Worm (Caenorhabditis elegans) whole organism, mixed stage, embryonic: ENCODE results near the gene Y45F10B.3.

Source experiments
- M03D4.4 ChIP-seq: sonication (generic microtip); optimal IDR thresholded peaks from 2 replicates; lab custom pipeline; 2017; ENCODE audit warnings: mild to moderate bottlenecking, missing genetic modification characterization, missing compliant biosample characterization
- bed-3 ChIP-seq: fragments of 200-800 bp; sonication (Bioruptor generic); optimal IDR thresholded peaks from 3 replicates; lab custom pipeline; 2018; ENCODE audit warnings: mild to moderate bottlenecking, missing genetic modification characterization, moderate library complexity, missing compliant biosample characterization
- blmp-1 ChIP-seq: fragments of 150-350 bp; optimal IDR thresholded peaks from 2 replicates; lab custom pipeline; 2014; ENCODE audit warnings: missing biosample characterization, missing genetic modification characterization
- ceh-39 ChIP-seq: fragments of 150-350 bp; optimal IDR thresholded peaks from 2 replicates; lab custom pipeline; 2014; ENCODE audit warnings: missing biosample characterization, missing genetic modification characterization
- ceh-43 ChIP-seq: fragments of 200-800 bp; sonication (Bioruptor generic); optimal IDR thresholded peaks from 2 replicates; lab custom pipeline; 2018; ENCODE audit warnings: mild to moderate bottlenecking, missing genetic modification characterization, moderate library complexity, missing compliant biosample characterization
- ceh-83 ChIP-seq: fragments of 200-800 bp; sonication (Bioruptor generic); optimal IDR thresholded peaks from 2 replicates; lab custom pipeline; 2018; ENCODE audit warnings: mild to moderate bottlenecking, missing genetic modification characterization, missing compliant biosample characterization
- ces-1 ChIP-seq: fragments of 150-350 bp; optimal IDR thresholded peaks from 2 replicates; lab custom pipeline; 2014; ENCODE audit warnings: missing biosample characterization, missing genetic modification reagents, missing genetic modification characterization
- cnd-1 ChIP-seq: fragments of 200-800 bp; sonication (Bioruptor generic); optimal IDR thresholded peaks from 2 replicates; lab custom pipeline; 2018; ENCODE audit warnings: mild to moderate bottlenecking, missing genetic modification characterization, missing compliant biosample characterization
- drap-1 ChIP-seq: fragments of 200-800 bp; sonication (Bioruptor generic); optimal IDR thresholded peaks from 3 replicates; lab custom pipeline; 2018; ENCODE audit warnings: mild to moderate bottlenecking, missing genetic modification characterization, missing compliant biosample characterization
- elt-1 ChIP-seq: sonication (generic microtip); optimal IDR thresholded peaks from 2 replicates; lab custom pipeline; 2017; ENCODE audit warnings: missing genetic modification characterization, mild to moderate bottlenecking, missing compliant biosample characterization, antibody characterized with exemption, moderate library complexity, borderline replicate concordance; ENCODE audit not compliant: insufficient read depth
- elt-3 ChIP-seq: fragments of 150-350 bp; optimal IDR thresholded peaks from 2 replicates; lab custom pipeline; 2014; ENCODE audit warnings: missing biosample characterization, missing genetic modification characterization
- ham-2 ChIP-seq: fragments of 200-800 bp; sonication (Bioruptor generic); optimal IDR thresholded peaks from 2 replicates; lab custom pipeline; 2018; ENCODE audit warnings: mild to moderate bottlenecking, missing genetic modification characterization, missing compliant biosample characterization
- hlh-1 ChIP-seq: fragments of 150-350 bp; optimal IDR thresholded peaks from 2 replicates; lab custom pipeline; 2014; ENCODE audit warnings: missing biosample characterization, missing genetic modification reagents, missing genetic modification characterization
- lin-13 ChIP-seq: fragments of 150-350 bp; optimal IDR thresholded peaks from 2 replicates; lab custom pipeline; 2014; ENCODE audit warnings: missing biosample characterization, missing genetic modification characterization
- lin-32 ChIP-seq: fragments of 200-800 bp; sonication (Bioruptor generic); optimal IDR thresholded peaks from 2 replicates; lab custom pipeline; 2018; ENCODE audit warnings: mild to moderate bottlenecking, missing genetic modification characterization, missing compliant biosample characterization
- lsy-2 ChIP-seq: fragments of 150-350 bp; optimal IDR thresholded peaks from 2 replicates; lab custom pipeline; 2014; ENCODE audit warnings: missing biosample characterization, missing genetic modification characterization
- mab-5 ChIP-seq: fragments of 150-350 bp; optimal IDR thresholded peaks from 2 replicates; lab custom pipeline; 2014; ENCODE audit warnings: missing biosample characterization, missing genetic modification characterization
- mls-2 ChIP-seq: sonication (generic microtip); optimal IDR thresholded peaks from 2 replicates; lab custom pipeline; 2016; ENCODE audit warnings: mild to moderate bottlenecking, missing genetic modification characterization, moderate library complexity, missing compliant biosample characterization
- nhr-12 ChIP-seq: fragments of 150-350 bp; optimal IDR thresholded peaks from 2 replicates; lab custom pipeline; 2014; ENCODE audit warnings: missing biosample characterization, missing genetic modification characterization
- nhr-2 ChIP-seq: fragments of 150-350 bp; optimal IDR thresholded peaks from 2 replicates; lab custom pipeline; 2014; ENCODE audit warnings: missing biosample characterization, missing genetic modification characterization
- nhr-76 ChIP-seq: sonication (generic microtip); optimal IDR thresholded peaks from 2 replicates; lab custom pipeline; 2017; ENCODE audit warnings: missing biosample characterization, missing genetic modification characterization
- sem-2 ChIP-seq: fragments of 200-800 bp; sonication (Bioruptor generic); optimal IDR thresholded peaks from 2 replicates; lab custom pipeline; 2018; ENCODE audit warnings: mild to moderate bottlenecking, missing genetic modification characterization, missing compliant biosample characterization
- snpc-4 ChIP-seq: fragments of 150-350 bp; optimal IDR thresholded peaks from 2 replicates; lab custom pipeline; 2014; ENCODE audit warnings: missing biosample characterization, missing genetic modification characterization
- sptf-1 ChIP-seq: sonication (generic microtip); optimal IDR thresholded peaks from 2 replicates; lab custom pipeline; 2017; ENCODE audit warnings: mild to moderate bottlenecking, missing genetic modification characterization, moderate library complexity, missing compliant biosample characterization
- tbx-8 ChIP-seq: fragments of 200-800 bp; sonication (Bioruptor generic); optimal IDR thresholded peaks from 2 replicates; lab custom pipeline; 2018; ENCODE audit warnings: mild to moderate bottlenecking, missing genetic modification characterization, moderate library complexity, missing compliant biosample characterization
- unc-120 ChIP-seq: sonication (generic microtip); optimal IDR thresholded peaks from 2 replicates; lab custom pipeline; 2017; ENCODE audit warnings: missing genetic modification characterization, missing compliant biosample characterization; ENCODE audit not compliant: poor library complexity, severe bottlenecking
- unc-39 ChIP-seq: fragments of 150-350 bp; optimal IDR thresholded peaks from 2 replicates; lab custom pipeline; 2014; ENCODE audit warnings: missing biosample characterization, missing genetic modification characterization
- unc-62 ChIP-seq: fragments of 150-350 bp; optimal IDR thresholded peaks from 2 replicates; lab custom pipeline; 2014; ENCODE audit warnings: missing biosample characterization, missing genetic modification reagents, missing genetic modification characterization

Y45F10B.3 gene

ce11 chrIV:13593351-13593750 is at the start of gene Y45F10B.3:
Y45F10B.3 (plus strand) TSS chrIV:13593651.
- TF ChIP-seq ceh-39 (tag; lab: Kevin White, UChicago) (no peak), nhr-76 (tag; lab: Kevin White, UChicago) (no peak), snpc-4 (tag; lab: Kevin White, UChicago) (no peak), lsy-2 (tag; lab: Kevin White, UChicago) (no peak), drap-1 (GFP tag; lab: Kevin White, UChicago) (no peak), nhr-2 (tag; lab: Kevin White, UChicago) (no peak)

- TF ChIP-seq ceh-43 (GFP tag; lab: Kevin White, UChicago) (no peak), nhr-12 (tag; lab: Kevin White, UChicago) (no peak), blmp-1 (tag; lab: Kevin White, UChicago) (no peak)
These were observed 45.3 kb upstream of the Y45F10B.3 start, which contains the start of gene F52G2.3 for ce11 chrIV:13548188-13548587. F52G2.3 (minus strand) TSS chrIV:13548230.

- TF ChIP-seq sptf-1 (peak; percentile 50), elt-3 (no peak), M03D4.4 (peak; percentile 54)
- TF ChIP-seq, all 35 proteins: peak for 2
These were observed 44.1 kb upstream of the Y45F10B.3 start for ce11 chrIV:13549350-13549749.

ce11 chrIV:13554350-13554749 is 39.1 kb upstream of the Y45F10B.3 start:
- TF ChIP-seq drap-1 (GFP tag; lab: Kevin White, UChicago): no peak
- TF ChIP-seq ces-1 (GFP tag; lab: Kevin White, UChicago): peak; percentile 62

ce11 chrIV:13555508-13555907 is 37.9 kb upstream of the Y45F10B.3 start:
- TF ChIP-seq ces-1 (GFP tag; lab: Kevin White, UChicago): peak; percentile 64
- no peak for TF ChIP-seq ham-2
- TF ChIP-seq lin-32 (GFP tag; lab: Kevin White, UChicago): no peak
- TF ChIP-seq mab-5 (tag; lab: Kevin White, UChicago): no peak
- no peak for TF ChIP-seq lin-13 (tag; lab: Kevin White, UChicago)
- TF ChIP-seq elt-1 (tag; lab: Kevin White, UChicago): no peak

- TF ChIP-seq hlh-1 (tag; lab: Kevin White, UChicago) (peak; percentile 86), nhr-76 (tag; lab: Kevin White, UChicago) (no peak), blmp-1 (tag; lab: Kevin White, UChicago) (no peak)
These were observed 36.1 kb upstream of the Y45F10B.3 start for ce11 chrIV:13557393-13557792.

ce11 chrIV:13559020-13559419 is 34.4 kb upstream of the Y45F10B.3 start:
- TF ChIP-seq hlh-1 (tag; lab: Kevin White, UChicago): no peak
- no peak for TF ChIP-seq M03D4.4
- no peak for TF ChIP-seq unc-62
- TF ChIP-seq unc-39 (tag; lab: Kevin White, UChicago): no peak
- no peak for TF ChIP-seq cnd-1 (tag; lab: Kevin White, UChicago)
- TF ChIP-seq bed-3: no peak
- no peak for TF ChIP-seq tbx-8
- TF ChIP-seq sem-2: no peak
- TF ChIP-seq lin-13 (tag; lab: Kevin White, UChicago): no peak
- TF ChIP-seq ces-1 (GFP tag; lab: Kevin White, UChicago): no peak
- TF ChIP-seq blmp-1 (tag; lab: Kevin White, UChicago): no peak
- no peak for TF ChIP-seq drap-1 (GFP tag; lab: Kevin White, UChicago)
- TF ChIP-seq nhr-76 (tag; lab: Kevin White, UChicago): no peak
- TF ChIP-seq mab-5 (tag; lab: Kevin White, UChicago): no peak
- no peak for TF ChIP-seq mls-2 (tag; lab: Kevin White, UChicago)
- no peak for TF ChIP-seq ceh-83 (GFP tag; lab: Kevin White, UChicago)
- no peak for TF ChIP-seq ceh-43 (GFP tag; lab: Kevin White, UChicago)
- no peak for TF ChIP-seq elt-3
- TF ChIP-seq unc-120 (tag; lab: Kevin White, UChicago): no peak
- no peak for TF ChIP-seq lsy-2 (tag; lab: Kevin White, UChicago)
